Worm (Caenorhabditis elegans): ENCODE measurements around the gene fdgt-1.
A peak's percentile ranks its signal among the peaks of the same experiment; 100 is the strongest.

fdgt-1 gene

DNA sequence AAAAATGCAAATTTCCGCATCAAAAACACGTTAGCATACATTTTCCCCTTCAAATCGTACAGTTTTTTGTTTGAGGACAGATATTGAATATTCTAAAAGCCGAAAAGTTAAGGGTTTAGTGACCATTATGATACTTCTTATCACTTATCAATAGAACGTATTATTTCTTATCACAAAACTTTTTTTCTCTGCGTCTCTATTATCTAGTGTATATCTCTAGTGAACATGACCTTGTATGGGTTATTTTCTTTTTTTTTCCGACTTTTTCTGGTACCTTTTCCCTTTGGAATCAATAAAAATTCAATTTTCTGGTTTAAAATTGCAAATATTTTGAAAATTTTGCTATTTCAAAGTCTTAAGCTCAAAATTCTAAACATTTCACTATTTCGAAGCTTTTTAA lies 703 bp upstream of the fdgt-1 start:
- no peak for TF ChIP-seq hmg-11 (tag; optimal IDR thresholded peaks at IDR 0.05)
- no peak for TF ChIP-seq egl-27 (tag; optimal IDR thresholded peaks at IDR 0.05)
- TF ChIP-seq lsy-12 (tag; optimal IDR thresholded peaks at IDR 0.05): no peak
- no peak for TF ChIP-seq sea-2 (GFP tag; optimal IDR thresholded peaks at IDR 0.05)
- TF ChIP-seq elt-2 (tag; optimal IDR thresholded peaks at IDR 0.05): peak; percentile 68
- TF ChIP-seq ceh-28 (tag; optimal IDR thresholded peaks at IDR 0.05): no peak
- TF ChIP-seq egl-5 (tag; optimal IDR thresholded peaks at IDR 0.05): no peak
- TF ChIP-seq nfya-1 (tag; optimal IDR thresholded peaks at IDR 0.05; ENCODE audit: insufficient read depth): no peak
- TF ChIP-seq ama-1 (optimal IDR thresholded peaks at IDR 0.05): no peak
- TF ChIP-seq nhr-237 (tag; optimal IDR thresholded peaks at IDR 0.05): no peak
- no peak for TF ChIP-seq tbx-2 (tag; optimal IDR thresholded peaks at IDR 0.05)
- TF ChIP-seq snpc-4 (tag; optimal IDR thresholded peaks at IDR 0.05): no peak
- TF ChIP-seq ztf-4 (tag; optimal IDR thresholded peaks at IDR 0.05): no peak
- TF ChIP-seq pqm-1 (tag; optimal IDR thresholded peaks at IDR 0.05): peak; percentile 20
- no peak for TF ChIP-seq fkh-10 (GFP tag; optimal IDR thresholded peaks at IDR 0.05)
- TF ChIP-seq ceh-82 (tag; optimal IDR thresholded peaks at IDR 0.05): no peak
- no peak for TF ChIP-seq nhr-11 (tag; optimal IDR thresholded peaks at IDR 0.05)
- no peak for TF ChIP-seq nhr-67 (tag; optimal IDR thresholded peaks at IDR 0.05)
- TF ChIP-seq elt-3 (tag; optimal IDR thresholded peaks at IDR 0.05): peak in 1 of 3 experiments; percentile 83
- peak; percentile 40 for TF ChIP-seq pha-4 (tag; optimal IDR thresholded peaks at IDR 0.05)
- no peak for TF ChIP-seq lin-39 (tag; optimal IDR thresholded peaks at IDR 0.05)
- no peak for TF ChIP-seq nhr-77 (tag; optimal IDR thresholded peaks at IDR 0.05)
- no peak for TF ChIP-seq ceh-9 (tag; optimal IDR thresholded peaks at IDR 0.05)
- TF ChIP-seq ceh-16 (tag; optimal IDR thresholded peaks at IDR 0.05): no peak
- TF ChIP-seq daf-12 (tag; optimal IDR thresholded peaks at IDR 0.05): no peak
- TF ChIP-seq nhr-12 (tag; optimal IDR thresholded peaks at IDR 0.05): no peak
- TF ChIP-seq fos-1 (tag; optimal IDR thresholded peaks at IDR 0.05): no peak
- TF ChIP-seq aly-2 (tag; optimal IDR thresholded peaks at IDR 0.05): no peak

DNA sequence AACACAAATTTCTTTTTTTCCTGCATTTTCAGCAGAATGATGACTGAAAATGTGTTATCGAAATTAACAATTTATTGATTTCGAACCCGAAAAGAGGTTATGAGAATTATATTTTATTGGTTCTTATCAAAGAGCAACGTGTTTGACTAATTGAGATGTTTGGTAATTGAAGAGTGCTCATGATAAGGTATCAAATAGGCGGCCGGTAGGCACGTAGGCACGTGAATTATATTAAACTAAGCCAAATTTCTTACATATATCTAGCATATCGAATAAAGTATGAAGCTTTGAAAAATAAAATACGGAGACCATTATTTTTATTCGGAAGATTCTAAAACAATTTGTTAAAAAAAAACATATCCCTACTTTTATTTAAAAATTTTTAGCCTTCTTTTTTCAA lies 13.0 kb downstream of the fdgt-1 start, which contains the start of gene math-45:
Gene math-45, minus strand, starts transcription at position 101 of the 400 bp plus-strand sequence.
- TF ChIP-seq nhr-43 (tag; optimal IDR thresholded peaks at IDR 0.05; ENCODE audit: poor library complexity, severe bottlenecking) (no peak), elt-2 (tag; optimal IDR thresholded peaks at IDR 0.05) (peak; percentile 43)

DNA sequence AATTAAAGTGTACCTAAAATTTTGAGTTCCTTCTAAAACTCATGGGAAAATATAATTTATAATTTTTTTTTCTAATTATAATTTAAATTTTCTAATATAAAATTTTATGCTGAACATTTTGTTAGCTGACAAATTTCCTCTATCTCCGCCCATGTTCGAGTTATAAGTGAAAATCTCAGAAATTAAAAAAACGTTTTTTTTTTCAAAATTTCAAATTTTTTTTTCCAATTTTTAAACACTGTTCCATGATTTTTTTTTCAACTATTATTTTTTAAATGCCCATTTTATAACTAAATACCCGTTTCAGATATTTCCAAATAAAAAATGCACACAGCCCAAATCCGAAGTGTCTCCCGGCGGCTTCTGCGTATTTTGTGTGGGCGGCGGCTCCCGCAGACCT lies 14.5 kb downstream of the fdgt-1 start, which contains the start of gene Y51H7BR.8:
Gene Y51H7BR.8, plus strand, starts transcription at position 301 of the 400 bp plus-strand sequence.
- TF ChIP-seq nhr-12 (tag; optimal IDR thresholded peaks at IDR 0.05) (no peak), lin-15B (tag; optimal IDR thresholded peaks at IDR 0.05) (no peak), pha-4 (tag; optimal IDR thresholded peaks at IDR 0.05) (no peak), ceh-16 (tag; optimal IDR thresholded peaks at IDR 0.05) (no peak), egl-27 (tag; optimal IDR thresholded peaks at IDR 0.05) (no peak)

DNA sequence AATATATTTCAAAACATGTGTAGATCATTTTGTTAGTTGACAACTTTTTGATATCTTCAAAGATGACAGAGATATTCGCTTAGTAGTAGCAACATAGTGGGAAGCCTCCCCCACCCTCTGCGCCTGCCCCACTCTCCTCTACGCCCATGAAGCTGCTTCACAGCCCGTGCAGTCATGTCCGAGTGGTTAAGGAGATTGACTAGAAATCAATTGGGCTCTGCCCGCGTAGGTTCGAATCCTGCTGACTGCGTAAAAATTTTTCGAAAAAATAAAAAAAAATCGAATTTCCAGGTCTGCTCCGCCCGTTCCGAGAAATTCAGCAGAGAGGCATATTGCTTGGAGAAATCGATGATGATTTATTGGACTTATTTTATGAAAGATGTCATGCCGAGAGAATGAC lies 15.5 kb downstream of the fdgt-1 start:
- no peak for TF ChIP-seq mdl-1 (tag; optimal IDR thresholded peaks at IDR 0.05)
- TF ChIP-seq ztf-11 (tag; optimal IDR thresholded peaks at IDR 0.05): no peak
- TF ChIP-seq nhr-76 (tag; optimal IDR thresholded peaks at IDR 0.05): no peak
- TF ChIP-seq snpc-4 (tag; optimal IDR thresholded peaks at IDR 0.05): no peak
- no peak for TF ChIP-seq jun-1 (tag; optimal IDR thresholded peaks at IDR 0.05)
- no peak for TF ChIP-seq zag-1 (tag; optimal IDR thresholded peaks at IDR 0.05)
- no peak for TF ChIP-seq unc-39 (tag; optimal IDR thresholded peaks at IDR 0.05)
- TF ChIP-seq ceh-16 (tag; optimal IDR thresholded peaks at IDR 0.05): no peak
- TF ChIP-seq nfya-1 (tag; optimal IDR thresholded peaks at IDR 0.05; ENCODE audit: insufficient read depth): peak; percentile 40
- no peak for TF ChIP-seq ceh-28 (tag; optimal IDR thresholded peaks at IDR 0.05)
- no peak for TF ChIP-seq nhr-25 (tag; optimal IDR thresholded peaks at IDR 0.05)
- no peak for TF ChIP-seq fkh-10 (GFP tag; optimal IDR thresholded peaks at IDR 0.05)
- no peak for TF ChIP-seq lin-15B (tag; optimal IDR thresholded peaks at IDR 0.05)
- TF ChIP-seq elt-1 (tag; optimal IDR thresholded peaks at IDR 0.05): no peak
- TF ChIP-seq nhr-11 (tag; optimal IDR thresholded peaks at IDR 0.05): no peak
- TF ChIP-seq lin-39 (tag; optimal IDR thresholded peaks at IDR 0.05): peak; percentile 11
- no peak for TF ChIP-seq nhr-77 (tag; optimal IDR thresholded peaks at IDR 0.05)
- TF ChIP-seq nhr-67 (tag; optimal IDR thresholded peaks at IDR 0.05): no peak
- TF ChIP-seq pha-4 (tag; optimal IDR thresholded peaks at IDR 0.05): peak; percentile 6
- TF ChIP-seq fkh-2 (tag; optimal IDR thresholded peaks at IDR 0.05): no peak
- peak; percentile 89 for TF ChIP-seq hmg-11 (tag; optimal IDR thresholded peaks at IDR 0.05)
- TF ChIP-seq nhr-28 (tag; optimal IDR thresholded peaks at IDR 0.05): no peak
- no peak for TF ChIP-seq lsy-12 (tag; optimal IDR thresholded peaks at IDR 0.05)
- TF ChIP-seq elt-2 (tag; optimal IDR thresholded peaks at IDR 0.05): peak; percentile 34
- TF ChIP-seq ceh-82 (tag; optimal IDR thresholded peaks at IDR 0.05): no peak
- TF ChIP-seq tbx-2 (tag; optimal IDR thresholded peaks at IDR 0.05): no peak
- TF ChIP-seq nhr-237 (tag; optimal IDR thresholded peaks at IDR 0.05): no peak
- TF ChIP-seq fos-1 (tag; optimal IDR thresholded peaks at IDR 0.05): no peak
- no peak for TF ChIP-seq ceh-9 (tag; optimal IDR thresholded peaks at IDR 0.05)
- TF ChIP-seq sea-2 (GFP tag; optimal IDR thresholded peaks at IDR 0.05): no peak
- TF ChIP-seq nhr-43 (tag; optimal IDR thresholded peaks at IDR 0.05; ENCODE audit: poor library complexity, severe bottlenecking): no peak
- TF ChIP-seq nhr-23 (tag; optimal IDR thresholded peaks at IDR 0.05): no peak
- no peak for TF ChIP-seq R02D3.7 (tag; optimal IDR thresholded peaks at IDR 0.05)
- no peak for TF ChIP-seq ama-1 (optimal IDR thresholded peaks at IDR 0.05)
- no peak for TF ChIP-seq skn-1 (tag; optimal IDR thresholded peaks at IDR 0.05)
- no peak for TF ChIP-seq nhr-12 (tag; optimal IDR thresholded peaks at IDR 0.05)
- no peak for TF ChIP-seq ztf-4 (tag; optimal IDR thresholded peaks at IDR 0.05)
- TF ChIP-seq unc-62 (GFP tag; optimal IDR thresholded peaks at IDR 0.05): no peak
